Fruit fly (Drosophila melanogaster): ENCODE results near the gene CG14007.
A peak's percentile ranks its signal among the peaks of the same experiment; 100 is the strongest.

CG14007 gene

DNA sequence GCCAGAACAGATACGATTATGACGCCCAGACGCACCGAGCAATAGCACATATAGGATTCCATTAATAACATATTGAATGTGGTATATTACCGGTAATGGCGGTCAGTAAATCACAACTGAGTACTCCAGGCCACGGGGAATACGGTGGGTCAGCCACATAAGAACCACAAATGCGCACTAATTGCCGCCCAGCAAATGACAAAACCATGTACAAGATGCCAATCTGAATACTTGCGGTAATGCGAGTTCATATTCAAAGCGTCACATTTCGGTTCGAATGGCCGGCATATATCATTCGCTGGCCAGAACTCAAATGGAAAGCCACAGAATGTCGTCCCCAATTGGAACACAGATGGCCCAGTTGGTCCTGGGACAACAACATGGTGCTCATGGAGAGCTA, at the start of gene CG14007, which contains the start of gene CG34011:
Gene CG14007, minus strand, starts transcription at position 101 of the 400 bp plus-strand sequence.
Gene CG34011, plus strand, starts transcription at position 122 of the 400 bp plus-strand sequence.
- TF ChIP-seq rgr (GFP tag; optimal IDR thresholded peaks at IDR 0.05) (no peak), Rel (GFP tag; optimal IDR thresholded peaks at IDR 0.05) (no peak), Rel (tag; optimal IDR thresholded peaks at IDR 0.05) (no peak)

dm6 chr2L:5766042-5766441, 49.6 kb upstream of the CG14007 start, which contains the start of gene obst-E:
Gene obst-E, minus strand, starts transcription at chr2L:5766142.
- TF ChIP-seq Rel (GFP tag; optimal IDR thresholded peaks at IDR 0.05) (no peak), Rel (tag; optimal IDR thresholded peaks at IDR 0.05) (peak; percentile 27), br (GFP tag; optimal IDR thresholded peaks at IDR 0.05) (no peak), Vsx2 (GFP tag; optimal IDR thresholded peaks at IDR 0.05; ENCODE audit: partially characterized antibody) (no peak)

DNA sequence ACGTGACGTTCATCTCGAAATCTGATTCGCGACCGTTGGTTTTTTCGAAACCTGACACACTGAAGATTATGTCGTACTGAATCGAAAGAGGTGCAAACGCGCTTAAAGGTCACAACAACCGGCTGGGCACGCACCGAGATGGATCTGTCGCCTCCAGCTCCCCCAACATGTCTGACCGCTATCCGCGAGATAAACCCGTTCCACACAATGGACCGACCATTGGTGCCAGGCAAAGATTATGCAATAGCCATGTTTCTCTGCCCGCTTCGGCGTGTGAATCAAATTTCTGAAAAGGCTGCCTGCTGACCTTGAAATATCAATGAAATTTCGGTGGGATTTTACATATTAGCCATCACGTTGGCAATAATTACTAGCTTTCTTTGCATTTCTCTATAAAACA, 48.7 kb upstream of the CG14007 start:
- no peak for TF ChIP-seq psq (GFP tag; optimal IDR thresholded peaks at IDR 0.05)
- no peak for TF ChIP-seq brk (GFP tag; optimal IDR thresholded peaks at IDR 0.05)

DNA sequence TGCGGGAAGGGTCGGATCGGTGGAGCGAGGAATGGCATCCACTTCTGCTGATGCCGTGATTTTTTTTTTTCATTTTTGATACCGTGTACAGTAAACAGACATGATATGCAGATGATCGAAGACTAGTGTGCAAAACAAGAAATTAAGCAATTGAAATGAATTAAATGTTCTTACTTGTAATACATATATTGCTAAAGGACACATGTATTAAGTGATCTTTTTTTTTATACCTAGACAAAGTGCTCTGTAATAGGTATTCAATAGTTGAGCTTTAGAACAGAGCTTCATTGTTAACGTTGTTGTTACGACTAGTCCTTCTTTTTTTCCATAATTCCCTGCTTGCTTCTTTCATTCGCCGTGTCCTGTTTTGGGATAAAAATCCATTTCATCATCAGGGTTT, 35.0 kb upstream of the CG14007 start:
- TF ChIP-seq br (GFP tag; optimal IDR thresholded peaks at IDR 0.05) (peak; percentile 28), psq (GFP tag; optimal IDR thresholded peaks at IDR 0.05) (peak; percentile 42), woc (GFP tag; optimal IDR thresholded peaks at IDR 0.05) (peak; percentile 50), rgr (GFP tag; optimal IDR thresholded peaks at IDR 0.05) (peak; percentile 33), OdsH (GFP tag; optimal IDR thresholded peaks at IDR 0.05) (peak; percentile 38), sage (GFP tag; optimal IDR thresholded peaks at IDR 0.05) (no peak), ey (GFP tag; optimal IDR thresholded peaks at IDR 0.05) (peak; percentile 40), HLH106 (tag; optimal IDR thresholded peaks at IDR 0.05) (peak; percentile 31), h (GFP tag; optimal IDR thresholded peaks at IDR 0.05) (peak; percentile 50), foxo (GFP tag; optimal IDR thresholded peaks at IDR 0.05) (peak in 1 of 2 experiments; percentile 28), Vsx2 (GFP tag; optimal IDR thresholded peaks at IDR 0.05; ENCODE audit: partially characterized antibody) (no peak), Sp1 (GFP tag; optimal IDR thresholded peaks at IDR 0.05) (peak; percentile 24), Hnf4 (GFP tag; optimal IDR thresholded peaks at IDR 0.05) (no peak), fru (GFP tag; optimal IDR thresholded peaks at IDR 0.05) (peak; percentile 55)

dm6 chr2L:5748188-5748587, 31.7 kb upstream of the CG14007 start:
- TF ChIP-seq Mio (GFP tag; optimal IDR thresholded peaks at IDR 0.05) (no peak), sage (GFP tag; optimal IDR thresholded peaks at IDR 0.05) (no peak), Hr78 (GFP tag; optimal IDR thresholded peaks at IDR 0.05) (no peak), Sp1 (GFP tag; optimal IDR thresholded peaks at IDR 0.05) (no peak), h (GFP tag; optimal IDR thresholded peaks at IDR 0.05) (no peak), Dif (GFP tag; optimal IDR thresholded peaks at IDR 0.05; ENCODE audit: partially characterized antibody) (no peak), brk (GFP tag; optimal IDR thresholded peaks at IDR 0.05) (no peak), psq (GFP tag; optimal IDR thresholded peaks at IDR 0.05) (no peak), Dfd (GFP tag; optimal IDR thresholded peaks at IDR 0.05) (no peak), CG32264 (GFP tag; optimal IDR thresholded peaks at IDR 0.05) (no peak), pan (optimal IDR thresholded peaks at IDR 0.05) (no peak), lola (GFP tag; optimal IDR thresholded peaks at IDR 0.05) (no peak), dl (GFP tag; optimal IDR thresholded peaks at IDR 0.05; ENCODE audit: insufficient read depth in 1 of 2, partially characterized antibody in 2 of 2) (no peak), Hnf4 (GFP tag; optimal IDR thresholded peaks at IDR 0.05) (no peak)

- no peak for TF ChIP-seq usp (GFP tag; optimal IDR thresholded peaks at IDR 0.05)
- no peak for TF ChIP-seq fru (GFP tag; optimal IDR thresholded peaks at IDR 0.05)
- TF ChIP-seq jim (GFP tag; optimal IDR thresholded peaks at IDR 0.05): no peak
- TF ChIP-seq CG9705 (GFP tag; optimal IDR thresholded peaks at IDR 0.05): no peak
- TF ChIP-seq Hr83 (GFP tag; optimal IDR thresholded peaks at IDR 0.05; ENCODE audit: poor library complexity, severe bottlenecking): no peak
- TF ChIP-seq dsf (GFP tag; optimal IDR thresholded peaks at IDR 0.05; ENCODE audit: borderline replicate concordance): no peak
Measured at dm6 chr2L:5745857-5746256, 29.4 kb upstream of the CG14007 start, which contains the start of gene CG11029. Gene CG11029, plus strand, starts transcription at chr2L:5746157.

Measured in whole organism, wandering third instar larva.